Worm (Caenorhabditis elegans): ENCODE results near the gene F52E1.3.

The F52E1.3 gene

ce11 chrV:8445636-8446035 is 51.0 kb downstream of the F52E1.3 start:
- no peak for TF ChIP-seq madf-6 (GFP tag; IDR thresholded peaks at IDR 0.05)
- no peak for TF ChIP-seq F37B4.10 (GFP tag; IDR thresholded peaks at IDR 0.05)
- no peak for TF ChIP-seq F22D6.2 (tag; optimal IDR thresholded peaks at IDR 0.05)
- no peak for TF ChIP-seq lag-1 (GFP tag; IDR thresholded peaks at IDR 0.05)
- TF ChIP-seq nhr-80 (tag; optimal IDR thresholded peaks at IDR 0.05): peak; percentile 65
- no peak for TF ChIP-seq lin-54 (GFP tag; optimal IDR thresholded peaks at IDR 0.05)
- no peak for TF ChIP-seq tbx-9 (tag; optimal IDR thresholded peaks at IDR 0.05; ENCODE audit: borderline replicate concordance)
